Worm (Caenorhabditis elegans): ENCODE data around the gene F25E5.8.

- no peak for TF ChIP-seq sptf-1 (tag; optimal IDR thresholded peaks at IDR 0.05)
- TF ChIP-seq snpc-4 (tag; optimal IDR thresholded peaks at IDR 0.05) = no peak
- TF ChIP-seq nhr-12 (tag; optimal IDR thresholded peaks at IDR 0.05) = no peak
- no peak for TF ChIP-seq nhr-76 (tag; optimal IDR thresholded peaks at IDR 0.05)
- no peak for TF ChIP-seq ceh-83 (GFP tag; optimal IDR thresholded peaks at IDR 0.05)
- TF ChIP-seq unc-62 (GFP tag; optimal IDR thresholded peaks at IDR 0.05) = no peak
- no peak for TF ChIP-seq mep-1 (tag; optimal IDR thresholded peaks at IDR 0.05)
- no peak for TF ChIP-seq pha-4 (tag; optimal IDR thresholded peaks at IDR 0.05)
- TF ChIP-seq nhr-237 (tag; optimal IDR thresholded peaks at IDR 0.05) = no peak
Measured at ce11 chrV:7402355-7402754, 33.4 kb upstream of the F25E5.8 start, which contains the start of gene srj-13.
